Fruit fly (Drosophila melanogaster) whole organism, embryonic: ENCODE results near the gene tai.

Experiments used
- CG1603 ChIP-seq: fragments of 200-800 bp; sonication (Bioruptor generic); optimal IDR thresholded peaks from 2 replicates; lab custom pipeline; 2019; ENCODE audit warnings: missing biosample characterization, mild to moderate bottlenecking, missing genetic modification characterization, moderate library complexity
- NK7.1 ChIP-seq: fragments of 200-800 bp; sonication (Bioruptor generic); optimal IDR thresholded peaks from 3 replicates; lab custom pipeline; 2016; ENCODE audit warnings: missing biosample characterization, missing genetic modification characterization

dm6 chr2L:9150805-9151204 lies 15.8 kb upstream of the tai start:
- no peak for TF ChIP-seq CG1603
- TF ChIP-seq NK7.1 (GFP tag; lab: Kevin White, UChicago): no peak
